Worm (Caenorhabditis elegans) whole organism, late embryonic: Measurements from ENCODE around the gene F53H2.3.

Experiments used
- ama-1 ChIP-seq: fragments of 150-350 bp; optimal IDR thresholded peaks from 2 replicates; lab custom pipeline; 2014
- elt-2 ChIP-seq: sonication (generic microtip); optimal IDR thresholded peaks from 2 replicates; lab custom pipeline; 2016; ENCODE audit warnings: missing genetic modification reagents, missing genetic modification characterization, missing compliant biosample characterization
- fkh-6 ChIP-seq: sonication (generic microtip); optimal IDR thresholded peaks from 2 replicates; lab custom pipeline; 2016; ENCODE audit warnings: missing genetic modification characterization, missing compliant biosample characterization
- madf-2 ChIP-seq: sonication (generic microtip); optimal IDR thresholded peaks from 2 replicates; lab custom pipeline; 2017; ENCODE audit warnings: missing genetic modification characterization, missing compliant biosample characterization
- nfya-1 ChIP-seq: sonication (generic microtip); optimal IDR thresholded peaks from 2 replicates; lab custom pipeline; 2017; ENCODE audit warnings: missing genetic modification characterization, mild to moderate bottlenecking, missing compliant biosample characterization, antibody characterized with exemption, moderate library complexity
- sdc-2 ChIP-seq: sonication (generic microtip); optimal IDR thresholded peaks from 2 replicates; lab custom pipeline; 2016; ENCODE audit warnings: missing genotype, missing genetic modification characterization, missing compliant biosample characterization
- syd-9 ChIP-seq: sonication (generic microtip); optimal IDR thresholded peaks from 2 replicates; lab custom pipeline; 2016; ENCODE audit warnings: mild to moderate bottlenecking, missing genetic modification characterization, moderate library complexity, missing compliant biosample characterization
- unc-42 ChIP-seq: sonication (generic microtip); optimal IDR thresholded peaks from 2 replicates; lab custom pipeline; 2016; ENCODE audit warnings: missing genotype, missing genetic modification characterization, missing compliant biosample characterization

DNA sequence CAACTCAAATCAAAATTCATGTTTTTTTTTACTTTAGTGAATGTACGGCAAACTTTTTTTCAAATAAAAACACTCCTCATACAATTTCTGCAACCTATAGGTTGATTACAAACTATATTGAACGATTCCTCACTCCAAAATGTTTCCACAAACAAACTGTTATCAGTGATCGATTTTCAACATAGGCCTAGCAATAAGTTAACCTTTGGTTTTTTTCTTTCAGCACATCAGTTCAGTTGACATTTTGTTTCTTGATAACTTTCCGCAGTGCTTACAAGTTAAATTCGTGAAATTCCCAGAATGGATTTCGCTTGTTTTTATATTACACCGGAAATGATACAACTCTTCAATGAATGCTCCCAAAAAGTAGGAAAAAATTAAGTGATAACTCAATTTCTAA lies 24.1 kb downstream of the F53H2.3 start, which contains the start of gene F53H2.1:
- TF ChIP-seq fkh-6 (tag; lab: Kevin White, UChicago): no peak
- no peak for TF ChIP-seq ama-1 (lab: Kevin White, UChicago)
- no peak for TF ChIP-seq unc-42 (tag; lab: Kevin White, UChicago)
- no peak for TF ChIP-seq madf-2 (tag; lab: Kevin White, UChicago)
- TF ChIP-seq sdc-2: no peak
- no peak for TF ChIP-seq elt-2 (tag; lab: Kevin White, UChicago)
- no peak for TF ChIP-seq nfya-1 (tag; lab: Kevin White, UChicago)
- TF ChIP-seq syd-9: no peak
